Worm (Caenorhabditis elegans) whole organism, L2 larva: ENCODE data around the gene C14C11.2.

Source experiments
- C34F6.9 ChIP-seq: fragments of 150-350 bp; optimal IDR thresholded peaks from 2 replicates; lab custom pipeline; 2014; ENCODE audit warnings: missing biosample characterization, missing genetic modification characterization
- R02D3.7 ChIP-seq: fragments of 150-350 bp; optimal IDR thresholded peaks from 2 replicates; lab custom pipeline; 2014; ENCODE audit warnings: missing biosample characterization, missing genetic modification characterization
- ama-1 ChIP-seq: fragments of 150-350 bp; optimal IDR thresholded peaks from 2 replicates; lab custom pipeline; 2018; ENCODE audit warnings: inconsistent platforms
- crh-2 ChIP-seq: sonication (generic microtip); optimal IDR thresholded peaks from 2 replicates; lab custom pipeline; 2017; ENCODE audit warnings: missing biosample characterization, missing genetic modification characterization
- fos-1 ChIP-seq: fragments of 150-350 bp; optimal IDR thresholded peaks from 2 replicates; lab custom pipeline; 2014; ENCODE audit warnings: missing biosample characterization, missing genetic modification characterization
- lin-13 ChIP-seq: fragments of 150-350 bp; optimal IDR thresholded peaks from 2 replicates; lab custom pipeline; 2014; ENCODE audit warnings: missing biosample characterization, missing genetic modification reagents, missing genetic modification characterization
- mdl-1 ChIP-seq, 2 experiments: fragments of 150-350 bp in 1 of 2; sonication (generic microtip) in 1 of 2; optimal IDR thresholded peaks; 2 replicates each; lab custom pipeline; 2017; ENCODE audit warnings: missing biosample characterization in 2 of 2, missing genetic modification characterization in 2 of 2
- nhr-129 ChIP-seq: fragments of 150-350 bp; optimal IDR thresholded peaks from 2 replicates; lab custom pipeline; 2014; ENCODE audit warnings: missing biosample characterization, missing genetic modification characterization
- nhr-23 ChIP-seq: fragments of 150-350 bp; optimal IDR thresholded peaks from 2 replicates; lab custom pipeline; 2014; ENCODE audit warnings: missing biosample characterization, missing genetic modification reagents, missing genetic modification characterization
- unc-39 ChIP-seq: fragments of 150-350 bp; optimal IDR thresholded peaks from 2 replicates; lab custom pipeline; 2014; ENCODE audit warnings: missing biosample characterization, missing genetic modification characterization
- ztf-11 ChIP-seq: sonication (generic microtip); optimal IDR thresholded peaks from 2 replicates; lab custom pipeline; 2017; ENCODE audit warnings: missing biosample characterization, missing genetic modification characterization

DNA sequence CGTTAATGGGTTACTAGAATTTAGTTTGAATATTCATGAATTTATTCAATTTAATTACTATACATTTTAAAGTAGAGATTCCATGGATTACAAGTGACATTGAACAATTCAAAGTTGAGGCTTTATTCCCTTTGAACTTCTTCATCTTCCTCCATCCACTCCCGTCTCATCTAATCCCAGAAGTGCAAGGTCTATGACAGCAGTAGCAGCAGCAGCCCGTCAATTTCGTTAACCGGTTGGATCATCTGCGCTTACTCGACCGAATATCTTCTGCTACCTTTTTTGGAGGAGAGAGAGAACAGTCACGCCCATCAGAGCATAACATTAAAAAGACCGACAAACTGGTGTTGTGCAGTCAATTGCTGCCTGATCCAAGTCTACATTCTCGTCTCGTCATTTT, 43.7 kb upstream of the C14C11.2 start, which contains the start of gene M03E7.2:
- TF ChIP-seq crh-2 (tag; lab: Kevin White, UChicago) (no peak), lin-13 (no peak), nhr-23 (tag; lab: Kevin White, UChicago) (no peak), ama-1 (lab: Kevin White, UChicago) (no peak), mdl-1 (tag; optimal IDR thresholded peaks at IDR 0.05; lab: Kevin White, UChicago) (no peak), ztf-11 (no peak), C34F6.9 (tag; lab: Kevin White, UChicago) (no peak), fos-1 (no peak), unc-39 (tag; lab: Kevin White, UChicago) (no peak), nhr-129 (no peak), R02D3.7 (tag; lab: Kevin White, UChicago) (no peak)
